Worm (Caenorhabditis elegans) whole organism, L3 larva: Measurements from ENCODE around the gene egl-27.

Source experiments
- R02D3.7 ChIP-seq: fragments of 150-350 bp; optimal IDR thresholded peaks from 2 replicates; lab custom pipeline; 2014; ENCODE audit warnings: missing biosample characterization, missing genetic modification characterization
- ZK546.5 ChIP-seq: sonication (generic microtip); optimal IDR thresholded peaks from 2 replicates; lab custom pipeline; 2017; ENCODE audit warnings: missing biosample characterization, missing genetic modification characterization
- ceh-28 ChIP-seq: fragments of 150-350 bp; optimal IDR thresholded peaks from 2 replicates; lab custom pipeline; 2014; ENCODE audit warnings: missing biosample characterization, missing genetic modification reagents, missing genetic modification characterization
- ceh-82 ChIP-seq: fragments of 150-350 bp; optimal IDR thresholded peaks from 2 replicates; lab custom pipeline; 2014; ENCODE audit warnings: missing biosample characterization, missing genetic modification characterization
- daf-12 ChIP-seq: fragments of 150-350 bp; optimal IDR thresholded peaks from 2 replicates; lab custom pipeline; 2014; ENCODE audit warnings: missing biosample characterization, missing genetic modification reagents, missing genetic modification characterization
- egl-27 ChIP-seq: sonication (generic microtip); optimal IDR thresholded peaks from 4 replicates; lab custom pipeline; 2017; ENCODE audit warnings: missing biosample characterization, missing genetic modification reagents, missing genetic modification characterization
- egl-5 ChIP-seq: fragments of 150-350 bp; optimal IDR thresholded peaks from 2 replicates; lab custom pipeline; 2017; ENCODE audit warnings: missing biosample characterization, missing genetic modification reagents, missing genetic modification characterization, inconsistent platforms
- elt-1 ChIP-seq: fragments of 150-350 bp; optimal IDR thresholded peaks from 2 replicates; lab custom pipeline; 2014; ENCODE audit warnings: missing biosample characterization, missing genetic modification characterization
- elt-2 ChIP-seq: sonication (generic microtip); optimal IDR thresholded peaks from 2 replicates; lab custom pipeline; 2016; ENCODE audit warnings: missing genetic modification reagents, mild to moderate bottlenecking, missing genetic modification characterization, missing compliant biosample characterization
- eor-1 ChIP-seq, 2 experiments: fragments of 150-350 bp; optimal IDR thresholded peaks; 2 replicates each; lab custom pipeline; 2014 to 2018; ENCODE audit warnings: missing biosample characterization in 2 of 2, missing genetic modification characterization in 2 of 2
- fkh-10 ChIP-seq: sonication (generic microtip); optimal IDR thresholded peaks from 2 replicates; lab custom pipeline; 2017; ENCODE audit warnings: missing biosample characterization, missing genetic modification reagents, missing genetic modification characterization
- fkh-2 ChIP-seq: fragments of 150-350 bp; optimal IDR thresholded peaks from 2 replicates; lab custom pipeline; 2014; ENCODE audit warnings: missing biosample characterization, missing genetic modification reagents, missing genetic modification characterization
- fos-1 ChIP-seq: fragments of 150-350 bp; optimal IDR thresholded peaks from 2 replicates; lab custom pipeline; 2014; ENCODE audit warnings: missing biosample characterization, missing genetic modification characterization
- hmg-11 ChIP-seq: sonication (generic microtip); optimal IDR thresholded peaks from 2 replicates; lab custom pipeline; 2016; ENCODE audit warnings: missing genetic modification characterization, missing compliant biosample characterization
- lin-15B ChIP-seq: fragments of 150-350 bp; optimal IDR thresholded peaks from 2 replicates; lab custom pipeline; 2014; ENCODE audit warnings: missing biosample characterization, missing genetic modification characterization
- lin-39 ChIP-seq: fragments of 150-350 bp; optimal IDR thresholded peaks from 2 replicates; lab custom pipeline; 2018; ENCODE audit warnings: missing biosample characterization, missing genetic modification reagents, missing genetic modification characterization
- lsy-12 ChIP-seq: sonication (generic microtip); optimal IDR thresholded peaks from 2 replicates; lab custom pipeline; 2016; ENCODE audit warnings: mild to moderate bottlenecking, missing genetic modification characterization, missing compliant biosample characterization
- mdl-1 ChIP-seq: fragments of 150-350 bp; optimal IDR thresholded peaks from 2 replicates; lab custom pipeline; 2014; ENCODE audit warnings: missing biosample characterization, missing genetic modification characterization
- mml-1 ChIP-seq: fragments of 150-350 bp; sonication (generic microtip); optimal IDR thresholded peaks from 3 replicates; lab custom pipeline; 2014; ENCODE audit warnings: missing biosample characterization, missing genetic modification characterization
- nfya-1 ChIP-seq: sonication (generic microtip); optimal IDR thresholded peaks from 2 replicates; lab custom pipeline; 2017; ENCODE audit warnings: missing genetic modification characterization, mild to moderate bottlenecking, missing compliant biosample characterization, antibody characterized with exemption, moderate library complexity; ENCODE audit not compliant: insufficient read depth
- nhr-11 ChIP-seq: fragments of 150-350 bp; optimal IDR thresholded peaks from 2 replicates; lab custom pipeline; 2014; ENCODE audit warnings: missing biosample characterization, missing genetic modification characterization
- nhr-12 ChIP-seq: fragments of 150-350 bp; optimal IDR thresholded peaks from 2 replicates; lab custom pipeline; 2014; ENCODE audit warnings: missing biosample characterization, missing genetic modification characterization
- nhr-28 ChIP-seq: fragments of 150-350 bp; optimal IDR thresholded peaks from 2 replicates; lab custom pipeline; 2014; ENCODE audit warnings: missing biosample characterization, missing genetic modification characterization
- nhr-43 ChIP-seq: sonication (generic microtip); optimal IDR thresholded peaks from 2 replicates; lab custom pipeline; 2016; ENCODE audit warnings: mild to moderate bottlenecking, missing genetic modification characterization, missing compliant biosample characterization; ENCODE audit not compliant: poor library complexity, severe bottlenecking
- nhr-67 ChIP-seq: fragments of 150-350 bp; optimal IDR thresholded peaks from 2 replicates; lab custom pipeline; 2014; ENCODE audit warnings: missing biosample characterization, missing genetic modification characterization
- nhr-76 ChIP-seq: fragments of 150-350 bp; sonication (generic microtip); optimal IDR thresholded peaks from 5 replicates; lab custom pipeline; 2014; ENCODE audit warnings: missing biosample characterization, missing genetic modification characterization
- pha-4 ChIP-seq: fragments of 150-350 bp; optimal IDR thresholded peaks from 2 replicates; lab custom pipeline; 2014; ENCODE audit warnings: missing biosample characterization, missing genetic modification reagents, missing genetic modification characterization
- skn-1 ChIP-seq: fragments of 150-350 bp; optimal IDR thresholded peaks from 2 replicates; lab custom pipeline; 2014; ENCODE audit warnings: missing biosample characterization, missing genetic modification characterization
- snpc-4 ChIP-seq: fragments of 150-350 bp; optimal IDR thresholded peaks from 2 replicates; lab custom pipeline; 2014; ENCODE audit warnings: missing biosample characterization, missing genetic modification characterization
- tbx-2 ChIP-seq: sonication (generic microtip); optimal IDR thresholded peaks from 2 replicates; lab custom pipeline; 2016; ENCODE audit warnings: mild to moderate bottlenecking, missing genetic modification characterization, missing compliant biosample characterization
- unc-39 ChIP-seq: sonication (generic microtip); optimal IDR thresholded peaks from 4 replicates; lab custom pipeline; 2017; ENCODE audit warnings: missing biosample characterization, missing genetic modification characterization
- unc-62 ChIP-seq: fragments of 150-350 bp; sonication (generic microtip); optimal IDR thresholded peaks from 4 replicates; lab custom pipeline; 2014; ENCODE audit warnings: missing biosample characterization, missing genetic modification reagents, missing genetic modification characterization
- ztf-11 ChIP-seq: fragments of 150-350 bp; optimal IDR thresholded peaks from 2 replicates; lab custom pipeline; 2014; ENCODE audit warnings: missing biosample characterization, missing genetic modification characterization
- ztf-4 ChIP-seq: fragments of 150-350 bp; optimal IDR thresholded peaks from 2 replicates; lab custom pipeline; 2014; ENCODE audit warnings: missing biosample characterization, missing genetic modification characterization

The egl-27 gene

ce11 chrII:6838270-6838878, 3.6 kb downstream of the egl-27 start:
- TF ChIP-seq ZK546.5 (tag; lab: Kevin White, UChicago) (no peak), hmg-11 (tag; lab: Kevin White, UChicago) (no peak), nfya-1 (peak; percentile 41), lin-39 (tag; lab: Kevin White, UChicago) (peak; percentile 72), tbx-2 (tag; lab: Kevin White, UChicago) (peak; percentile 38), unc-62 (GFP tag; lab: Kevin White, UChicago) (peak; percentile 94), lin-15B (tag; lab: Kevin White, UChicago) (no peak), nhr-43 (no peak), elt-1 (tag; lab: Kevin White, UChicago) (no peak), eor-1 (tag; optimal IDR thresholded peaks at IDR 0.05; lab: Kevin White, UChicago) (no peak), fkh-10 (GFP tag; lab: Kevin White, UChicago) (no peak), daf-12 (tag; lab: Kevin White, UChicago) (no peak), unc-39 (tag; lab: Kevin White, UChicago) (peak; percentile 18), egl-27 (peak; percentile 86), ztf-4 (tag; lab: Kevin White, UChicago) (no peak), ztf-11 (tag; lab: Kevin White, UChicago) (peak; percentile 12)

- TF ChIP-seq nhr-28 (tag; lab: Kevin White, UChicago) (no peak), unc-39 (tag; lab: Kevin White, UChicago) (no peak), tbx-2 (tag; lab: Kevin White, UChicago) (peak; percentile 26), lin-15B (tag; lab: Kevin White, UChicago) (no peak), elt-2 (tag; lab: Kevin White, UChicago) (peak; percentile 39), unc-62 (GFP tag; lab: Kevin White, UChicago) (peak; percentile 40), egl-27 (no peak), elt-1 (tag; lab: Kevin White, UChicago) (peak; percentile 42), skn-1 (no peak), fkh-2 (tag; lab: Kevin White, UChicago) (no peak), lin-39 (tag; lab: Kevin White, UChicago) (peak; percentile 75), nfya-1 (peak; percentile 64)
These were observed 4.2 kb downstream of the egl-27 start for ce11 chrII:6838977-6839376.

ce11 chrII:6840663-6841062, 5.9 kb downstream of the egl-27 start:
- TF ChIP-seq pha-4 (tag; lab: Kevin White, UChicago) (peak; percentile 85), unc-62 (GFP tag; lab: Kevin White, UChicago) (no peak), daf-12 (tag; lab: Kevin White, UChicago) (no peak), fos-1 (tag; lab: Kevin White, UChicago) (no peak), egl-27 (no peak), elt-1 (tag; lab: Kevin White, UChicago) (no peak), unc-39 (tag; lab: Kevin White, UChicago) (no peak)

DNA sequence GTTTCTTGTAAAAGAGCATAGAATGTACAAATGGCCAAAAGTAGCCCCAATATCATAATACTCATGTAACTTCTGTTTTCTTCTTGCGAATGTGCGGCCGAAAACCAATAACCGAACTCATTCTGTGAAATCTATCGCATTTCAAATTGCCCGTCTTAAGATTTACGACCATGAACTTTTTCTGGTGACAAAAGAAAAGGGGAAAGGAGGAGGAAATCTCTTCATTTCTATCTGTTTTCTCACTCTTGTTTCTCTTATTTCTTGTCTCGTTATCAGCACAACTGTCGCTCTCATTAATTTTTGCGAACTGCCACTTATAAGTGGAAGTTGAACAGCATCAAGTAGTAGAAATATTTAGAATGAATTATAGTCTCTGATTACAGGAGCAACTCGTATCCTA, 6.3 kb downstream of the egl-27 start:
- TF ChIP-seq ceh-28 (tag; lab: Kevin White, UChicago) = no peak
- TF ChIP-seq nfya-1 = no peak
- no peak for TF ChIP-seq lin-15B (tag; lab: Kevin White, UChicago)
- no peak for TF ChIP-seq ztf-11 (tag; lab: Kevin White, UChicago)
- TF ChIP-seq elt-2 (tag; lab: Kevin White, UChicago) = peak; percentile 28
- TF ChIP-seq R02D3.7 = no peak
- no peak for TF ChIP-seq ceh-82 (tag; lab: Kevin White, UChicago)
- no peak for TF ChIP-seq mml-1
- peak; percentile 59 for TF ChIP-seq egl-27
- no peak for TF ChIP-seq snpc-4 (tag; lab: Kevin White, UChicago)
- no peak for TF ChIP-seq daf-12 (tag; lab: Kevin White, UChicago)
- TF ChIP-seq nhr-76 (tag; lab: Kevin White, UChicago) = no peak
- peak; percentile 89 for TF ChIP-seq egl-5 (tag; lab: Kevin White, UChicago)
- TF ChIP-seq, all 47 proteins: peak for 3

ce11 chrII:6842009-6842408, 7.2 kb downstream of the egl-27 start:
- no peak for TF ChIP-seq ztf-4 (tag; lab: Kevin White, UChicago)
- TF ChIP-seq nhr-12 (tag; lab: Kevin White, UChicago) = no peak
- no peak for TF ChIP-seq nhr-11 (tag; lab: Kevin White, UChicago)
- no peak for TF ChIP-seq pha-4 (tag; lab: Kevin White, UChicago)
- no peak for TF ChIP-seq fos-1 (tag; lab: Kevin White, UChicago)
- no peak for TF ChIP-seq elt-1 (tag; lab: Kevin White, UChicago)
- no peak for TF ChIP-seq nhr-67 (tag; lab: Kevin White, UChicago)
- no peak for TF ChIP-seq ZK546.5 (tag; lab: Kevin White, UChicago)
- TF ChIP-seq fkh-2 (tag; lab: Kevin White, UChicago) = no peak
- no peak for TF ChIP-seq lsy-12 (tag; lab: Kevin White, UChicago)
- TF ChIP-seq mdl-1 = no peak
